Worm (Caenorhabditis elegans): ENCODE results near the gene ZK637.4.

Gene ZK637.4

ce11 chrIII:8904044-8904443 lies 10.5 kb downstream of the ZK637.4 start, which contains the start of gene lin-9 (continued):
- no peak for TF ChIP-seq hlh-6 (tag; optimal IDR thresholded peaks at IDR 0.05)
- no peak for TF ChIP-seq ahr-1 (tag; optimal IDR thresholded peaks at IDR 0.05)
- no peak for TF ChIP-seq tbx-7 (tag; optimal IDR thresholded peaks at IDR 0.05)
- TF ChIP-seq che-1 (tag; optimal IDR thresholded peaks at IDR 0.05), result no peak
- TF ChIP-seq unc-55 (GFP tag; optimal IDR thresholded peaks at IDR 0.05), result peak; percentile 70
- TF ChIP-seq ceh-30 (tag; optimal IDR thresholded peaks at IDR 0.05), result no peak
- no peak for TF ChIP-seq ceh-19 (GFP tag; optimal IDR thresholded peaks at IDR 0.05)
- TF ChIP-seq fkh-10 (GFP tag; optimal IDR thresholded peaks at IDR 0.05), result no peak
- no peak for TF ChIP-seq sox-2 (GFP tag; IDR thresholded peaks at IDR 0.05)
- TF ChIP-seq C38D4.7 (GFP tag; optimal IDR thresholded peaks at IDR 0.05), result no peak
- TF ChIP-seq ref-2 (tag; optimal IDR thresholded peaks at IDR 0.05), result peak; percentile 53
- no peak for TF ChIP-seq pax-1 (tag; optimal IDR thresholded peaks at IDR 0.05)
- TF ChIP-seq sdc-2 (tag; optimal IDR thresholded peaks at IDR 0.05), result peak; percentile 39
- TF ChIP-seq F13H6.1 (tag; optimal IDR thresholded peaks at IDR 0.05), result no peak
- peak; percentile 30 for TF ChIP-seq unc-86 (tag; optimal IDR thresholded peaks at IDR 0.05)
- TF ChIP-seq fkh-6 (tag; optimal IDR thresholded peaks at IDR 0.05), result no peak
- no peak for TF ChIP-seq K09A11.1 (tag; optimal IDR thresholded peaks at IDR 0.05; ENCODE audit: insufficient read depth)
- no peak for TF ChIP-seq syd-9 (tag; optimal IDR thresholded peaks at IDR 0.05)
- peak; percentile 61 for TF ChIP-seq unc-42 (tag; optimal IDR thresholded peaks at IDR 0.05)
- no peak for TF ChIP-seq Y22D7AL.16 (tag; optimal IDR thresholded peaks at IDR 0.05)
- TF ChIP-seq pag-3 (tag; optimal IDR thresholded peaks at IDR 0.05; ENCODE audit: borderline replicate concordance), result no peak
- TF ChIP-seq lim-6 (tag; optimal IDR thresholded peaks at IDR 0.05), result no peak
- TF ChIP-seq nhr-232 (tag; optimal IDR thresholded peaks at IDR 0.05), result no peak
- no peak for TF ChIP-seq hlh-13 (GFP tag; optimal IDR thresholded peaks at IDR 0.05)
- no peak for TF ChIP-seq ceh-22 (tag; optimal IDR thresholded peaks at IDR 0.05)
- TF ChIP-seq ceh-34 (tag; optimal IDR thresholded peaks at IDR 0.05), result peak; percentile 70
- no peak for TF ChIP-seq zip-5 (tag; optimal IDR thresholded peaks at IDR 0.05)
- peak; percentile 80 for TF ChIP-seq ceh-31 (tag; optimal IDR thresholded peaks at IDR 0.05)
- no peak for TF ChIP-seq sox-4 (tag; optimal IDR thresholded peaks at IDR 0.05)
- no peak for TF ChIP-seq ttx-3 (tag; optimal IDR thresholded peaks at IDR 0.05)
- peak; percentile 49 for TF ChIP-seq dve-1 (tag; optimal IDR thresholded peaks at IDR 0.05)
- no peak for TF ChIP-seq ztf-16 (tag; optimal IDR thresholded peaks at IDR 0.05)
- no peak for TF ChIP-seq eyg-1 (tag; optimal IDR thresholded peaks at IDR 0.05)
- no peak for TF ChIP-seq C08G9.2 (tag; optimal IDR thresholded peaks at IDR 0.05)
- no peak for TF ChIP-seq hlh-8 (tag; optimal IDR thresholded peaks at IDR 0.05)
- TF ChIP-seq npax-4 (tag; optimal IDR thresholded peaks at IDR 0.05), result no peak
- TF ChIP-seq T23F11.4 (GFP tag; optimal IDR thresholded peaks at IDR 0.05), result no peak
- no peak for TF ChIP-seq pha-2 (tag; optimal IDR thresholded peaks at IDR 0.05)

DNA sequence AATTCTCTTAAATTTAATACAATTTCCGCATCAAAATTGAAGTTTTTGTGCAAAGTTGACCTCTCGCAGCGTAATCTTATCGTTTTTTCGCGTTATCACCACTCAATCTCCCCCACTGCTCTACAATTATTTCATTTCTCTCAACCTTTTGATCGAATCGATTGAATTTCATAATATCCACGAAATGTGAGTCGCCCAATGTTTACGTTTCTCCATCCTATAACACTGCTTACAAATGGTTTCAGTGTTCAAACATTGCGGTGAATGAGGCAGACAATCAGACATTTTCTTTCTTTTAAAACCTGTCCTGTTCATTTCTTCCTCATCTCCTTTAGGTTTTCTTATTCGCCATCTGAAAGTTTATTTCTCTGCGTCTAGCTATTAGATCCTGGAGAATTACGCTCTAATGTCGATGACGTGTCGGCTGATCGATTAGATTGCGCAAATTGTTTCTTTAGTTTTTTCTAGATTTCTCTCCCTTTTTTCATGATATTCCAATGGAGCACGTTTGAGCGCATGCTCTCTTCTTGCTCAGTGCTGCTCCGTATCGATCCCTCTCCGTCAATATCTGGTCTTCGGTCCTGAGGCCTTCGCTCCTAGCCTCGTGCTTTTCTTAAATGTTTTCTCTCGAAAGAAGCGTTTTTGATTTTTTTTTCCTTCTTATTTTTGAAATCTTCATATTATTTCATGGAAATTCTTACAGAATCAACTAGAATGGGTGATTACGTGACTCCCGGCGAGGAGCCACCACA lies 11.5 kb downstream of the ZK637.4 start, which contains the start of gene unc-32:
unc-32 (plus strand) TSS at position 702 of the 752 bp plus-strand sequence.
- TF ChIP-seq tbx-7 (tag; optimal IDR thresholded peaks at IDR 0.05) (no peak), syd-9 (tag; optimal IDR thresholded peaks at IDR 0.05) (no peak), unc-55 (GFP tag; optimal IDR thresholded peaks at IDR 0.05) (peak; percentile 0), pag-3 (tag; optimal IDR thresholded peaks at IDR 0.05; ENCODE audit: borderline replicate concordance) (no peak), nfya-1 (tag; optimal IDR thresholded peaks at IDR 0.05) (peak; percentile 42), odd-2 (tag; optimal IDR thresholded peaks at IDR 0.05) (no peak), K09A11.1 (tag; optimal IDR thresholded peaks at IDR 0.05; ENCODE audit: insufficient read depth) (no peak), lim-6 (tag; optimal IDR thresholded peaks at IDR 0.05) (no peak), sox-2 (GFP tag; IDR thresholded peaks at IDR 0.05) (no peak), madf-2 (tag; optimal IDR thresholded peaks at IDR 0.05) (no peak), ceh-34 (tag; optimal IDR thresholded peaks at IDR 0.05) (no peak), unc-42 (tag; optimal IDR thresholded peaks at IDR 0.05) (peak; percentile 62), eyg-1 (tag; optimal IDR thresholded peaks at IDR 0.05) (no peak), elt-2 (tag; optimal IDR thresholded peaks at IDR 0.05) (peak; percentile 31), ztf-16 (tag; optimal IDR thresholded peaks at IDR 0.05) (no peak), hlh-8 (tag; optimal IDR thresholded peaks at IDR 0.05) (no peak), tbx-2 (tag; optimal IDR thresholded peaks at IDR 0.05) (peak; percentile 48), hlh-15 (tag; optimal IDR thresholded peaks at IDR 0.05) (no peak), ceh-48 (tag; optimal IDR thresholded peaks at IDR 0.05) (peak; percentile 94), ceh-31 (tag; optimal IDR thresholded peaks at IDR 0.05) (peak; percentile 65)
